Worm (Caenorhabditis elegans) whole organism, late embryonic: ENCODE measurements around the gene C25F6.6.

Experiments
- dve-1 ChIP-seq: sonication (generic microtip); optimal IDR thresholded peaks from 2 replicates; lab custom pipeline; 2017; ENCODE audit warnings: antibody characterized with exemption, mild to moderate bottlenecking, missing genetic modification characterization, missing compliant biosample characterization
- elt-2 ChIP-seq: sonication (generic microtip); optimal IDR thresholded peaks from 2 replicates; lab custom pipeline; 2016; ENCODE audit warnings: missing genetic modification reagents, missing genetic modification characterization, missing compliant biosample characterization
- elt-4 ChIP-seq: sonication (generic microtip); optimal IDR thresholded peaks from 2 replicates; lab custom pipeline; 2016; ENCODE audit warnings: missing genetic modification characterization, missing compliant biosample characterization
- nhr-11 ChIP-seq: fragments of 150-350 bp; optimal IDR thresholded peaks from 2 replicates; lab custom pipeline; 2014; ENCODE audit warnings: missing biosample characterization, missing genetic modification characterization
- sdc-2 ChIP-seq: sonication (generic microtip); optimal IDR thresholded peaks from 2 replicates; lab custom pipeline; 2016; ENCODE audit warnings: missing genotype, missing genetic modification characterization, missing compliant biosample characterization
- tbx-2 ChIP-seq: sonication (generic microtip); optimal IDR thresholded peaks from 2 replicates; lab custom pipeline; 2016; ENCODE audit warnings: missing genetic modification characterization, missing compliant biosample characterization

- TF ChIP-seq elt-2 (tag; lab: Kevin White, UChicago) (no peak), nhr-11 (tag; lab: Kevin White, UChicago) (no peak), dve-1 (no peak), tbx-2 (no peak), elt-4 (tag; lab: Kevin White, UChicago) (no peak), sdc-2 (no peak)
Observed at ce11 chrX:5406345-5406744, 44.3 kb downstream of the C25F6.6 start, which contains the start of gene C03F11.4.
